Worm (Caenorhabditis elegans) whole organism, L1 larva: ENCODE data around the gene acdh-9.

Experiments used
- F16B12.6 ChIP-seq: fragments of 150-350 bp; optimal IDR thresholded peaks from 2 replicates; lab custom pipeline; 2014; ENCODE audit warnings: missing biosample characterization, missing genetic modification characterization
- Y116A8C.19 ChIP-seq: sonication (generic microtip); optimal IDR thresholded peaks from 2 replicates; lab custom pipeline; 2016; ENCODE audit warnings: missing compliant biosample characterization, missing genetic modification characterization, borderline replicate concordance
- alr-1 ChIP-seq: fragments of 200-800 bp; sonication (Bioruptor generic); optimal IDR thresholded peaks from 2 replicates; lab custom pipeline; 2018; ENCODE audit warnings: borderline replicate concordance, mild to moderate bottlenecking, missing genetic modification characterization, missing compliant biosample characterization
- blmp-1 ChIP-seq: fragments of 150-350 bp; optimal IDR thresholded peaks from 2 replicates; lab custom pipeline; 2014; ENCODE audit warnings: missing biosample characterization, missing genetic modification characterization
- ceh-82 ChIP-seq, 3 experiments: fragments of 150-350 bp in 1 of 3; sonication (generic microtip) in 2 of 3; optimal IDR thresholded peaks; 2 replicates each; lab custom pipeline; 2014 to 2017; ENCODE audit warnings: missing biosample characterization in 3 of 3, missing genetic modification characterization in 3 of 3
- ceh-88 ChIP-seq: fragments of 200-800 bp; sonication (Bioruptor generic); IDR thresholded peaks from 2 replicates; pipeline ENCODE4 v1.3.6; 2022; ENCODE audit warnings: missing genetic modification characterization, missing compliant biosample characterization
- ces-1 ChIP-seq: fragments of 150-350 bp; optimal IDR thresholded peaks from 2 replicates; lab custom pipeline; 2014; ENCODE audit warnings: missing biosample characterization, missing genetic modification reagents, missing genetic modification characterization
- dsc-1 ChIP-seq: sonication (generic microtip); optimal IDR thresholded peaks from 2 replicates; lab custom pipeline; 2016; ENCODE audit warnings: mild to moderate bottlenecking, missing genetic modification characterization, missing compliant biosample characterization
- efl-1 ChIP-seq, 4 experiments: fragments of 150-350 bp; optimal IDR thresholded peaks in 3 of 4; peaks in 1 of 4; 1 replicate in 1 of 4; 2 replicates in 3 of 4; lab custom pipeline; 2014; ENCODE audit warnings: missing biosample characterization in 2 of 4, missing genetic modification characterization in 2 of 4, missing genetic modification reagents in 2 of 4
- egl-13 ChIP-seq: sonication (generic microtip); optimal IDR thresholded peaks from 2 replicates; lab custom pipeline; 2016; ENCODE audit warnings: missing genotype, missing genetic modification reagents, missing genetic modification characterization, missing compliant biosample characterization
- fkh-8 ChIP-seq: sonication (generic microtip); optimal IDR thresholded peaks from 2 replicates; lab custom pipeline; 2016; ENCODE audit warnings: mild to moderate bottlenecking, missing genetic modification characterization, missing compliant biosample characterization
- fos-1 ChIP-seq: fragments of 150-350 bp; optimal IDR thresholded peaks from 2 replicates; lab custom pipeline; 2014; ENCODE audit warnings: missing biosample characterization, missing genetic modification characterization
- grh-1 ChIP-seq: fragments of 200-800 bp; sonication (Bioruptor generic); IDR thresholded peaks from 2 replicates; pipeline ENCODE4 v1.3.6; 2022; ENCODE audit warnings: missing genetic modification reagents, missing genetic modification characterization, missing compliant biosample characterization
- hlh-17 ChIP-seq: fragments of 200-800 bp; sonication (Bioruptor generic); optimal IDR thresholded peaks from 2 replicates; lab custom pipeline; 2018; ENCODE audit warnings: missing genetic modification characterization, mild to moderate bottlenecking, missing compliant biosample characterization, moderate library complexity, borderline replicate concordance
- irx-1 ChIP-seq: sonication (generic microtip); optimal IDR thresholded peaks from 2 replicates; lab custom pipeline; 2016; ENCODE audit warnings: missing genetic modification characterization, missing compliant biosample characterization
- isw-1 ChIP-seq: fragments of 200-800 bp; sonication (Bioruptor generic); IDR thresholded peaks from 2 replicates; pipeline ENCODE4 v1.3.6; 2022; ENCODE audit warnings: missing genetic modification characterization, missing compliant biosample characterization
- lin-13 ChIP-seq: fragments of 150-350 bp; optimal IDR thresholded peaks from 2 replicates; lab custom pipeline; 2014; ENCODE audit warnings: missing biosample characterization, missing genetic modification reagents, missing genetic modification characterization
- lin-35 ChIP-seq, 2 experiments: fragments of 150-350 bp; optimal IDR thresholded peaks; 2 replicates each; lab custom pipeline; 2014; ENCODE audit warnings: missing biosample characterization in 2 of 2, missing genetic modification characterization in 2 of 2, missing genetic modification reagents in 2 of 2
- lin-39 ChIP-seq: fragments of 150-350 bp; optimal IDR thresholded peaks from 2 replicates; lab custom pipeline; 2014; ENCODE audit warnings: missing biosample characterization, missing genetic modification reagents, missing genetic modification characterization
- mab-9 ChIP-seq: fragments of 200-800 bp; sonication (Bioruptor generic); IDR thresholded peaks from 2 replicates; pipeline ENCODE4 v1.3.6; 2022; ENCODE audit warnings: missing genetic modification reagents, missing genetic modification characterization, missing compliant biosample characterization
- mef-2 ChIP-seq: fragments of 150-350 bp; optimal IDR thresholded peaks from 2 replicates; lab custom pipeline; 2014; ENCODE audit warnings: missing biosample characterization, missing genetic modification characterization
- mep-1 ChIP-seq: fragments of 150-350 bp; optimal IDR thresholded peaks from 2 replicates; lab custom pipeline; 2014; ENCODE audit warnings: missing biosample characterization, missing genetic modification characterization
- nhr-12 ChIP-seq: sonication (generic microtip); optimal IDR thresholded peaks from 2 replicates; lab custom pipeline; 2017; ENCODE audit warnings: missing biosample characterization, missing genetic modification characterization
- nhr-20 ChIP-seq: sonication (generic microtip); optimal IDR thresholded peaks from 2 replicates; lab custom pipeline; 2016; ENCODE audit warnings: mild to moderate bottlenecking, missing genetic modification characterization, missing compliant biosample characterization
- nhr-28 ChIP-seq: fragments of 150-350 bp; optimal IDR thresholded peaks from 2 replicates; lab custom pipeline; 2014; ENCODE audit warnings: missing biosample characterization, missing genetic modification characterization
- nhr-47 ChIP-seq: sonication (generic microtip); optimal IDR thresholded peaks from 2 replicates; lab custom pipeline; 2016; ENCODE audit warnings: mild to moderate bottlenecking, missing genetic modification characterization, moderate library complexity, missing compliant biosample characterization
- nhr-71 ChIP-seq: sonication (generic microtip); optimal IDR thresholded peaks from 2 replicates; lab custom pipeline; 2016; ENCODE audit warnings: mild to moderate bottlenecking, missing genetic modification characterization, moderate library complexity, missing compliant biosample characterization
- pax-3 ChIP-seq: fragments of 200-800 bp; sonication (Bioruptor generic); optimal IDR thresholded peaks from 2 replicates; lab custom pipeline; 2018; ENCODE audit warnings: mild to moderate bottlenecking, missing genetic modification characterization, moderate library complexity, missing compliant biosample characterization
- pqm-1 ChIP-seq: sonication (generic microtip); optimal IDR thresholded peaks from 3 replicates; lab custom pipeline; 2017; ENCODE audit warnings: missing biosample characterization, missing genetic modification characterization
- snpc-4 ChIP-seq: fragments of 150-350 bp; optimal IDR thresholded peaks from 2 replicates; lab custom pipeline; 2014; ENCODE audit warnings: missing biosample characterization, missing genetic modification characterization
- sox-4 ChIP-seq: sonication (generic microtip); optimal IDR thresholded peaks from 2 replicates; lab custom pipeline; 2016; ENCODE audit warnings: missing genetic modification characterization, missing compliant biosample characterization
- sup-37 ChIP-seq: fragments of 200-800 bp; sonication (Bioruptor generic); optimal IDR thresholded peaks from 2 replicates; lab custom pipeline; 2018; ENCODE audit warnings: mild to moderate bottlenecking, missing genetic modification characterization, missing compliant biosample characterization
- tbx-2 ChIP-seq: sonication (generic microtip); optimal IDR thresholded peaks from 2 replicates; lab custom pipeline; 2016; ENCODE audit warnings: missing genetic modification characterization, missing compliant biosample characterization
- tlp-1 ChIP-seq: fragments of 150-350 bp; optimal IDR thresholded peaks from 2 replicates; lab custom pipeline; 2014; ENCODE audit warnings: missing biosample characterization, missing genetic modification characterization
- unc-130 ChIP-seq: fragments of 150-350 bp; optimal IDR thresholded peaks from 2 replicates; lab custom pipeline; 2017; ENCODE audit warnings: missing biosample characterization, missing genetic modification characterization, inconsistent platforms
- unc-30 ChIP-seq: sonication (generic microtip); optimal IDR thresholded peaks from 2 replicates; lab custom pipeline; 2017; ENCODE audit warnings: missing biosample characterization, missing genetic modification characterization
- unc-86 ChIP-seq: sonication (generic microtip); optimal IDR thresholded peaks from 2 replicates; lab custom pipeline; 2016; ENCODE audit warnings: missing genetic modification characterization, missing compliant biosample characterization
- xbp-1 ChIP-seq: sonication (generic microtip); optimal IDR thresholded peaks from 2 replicates; lab custom pipeline; 2016; ENCODE audit warnings: missing genetic modification characterization, missing compliant biosample characterization
- zag-1 ChIP-seq: fragments of 150-350 bp; optimal IDR thresholded peaks from 2 replicates; lab custom pipeline; 2014; ENCODE audit warnings: missing biosample characterization, missing genetic modification characterization
- zip-4 ChIP-seq: fragments of 200-800 bp; sonication (Bioruptor generic); optimal IDR thresholded peaks from 2 replicates; lab custom pipeline; 2018; ENCODE audit warnings: mild to moderate bottlenecking, missing genetic modification characterization, moderate library complexity, missing compliant biosample characterization
- ztf-11 ChIP-seq, 2 experiments: sonication (generic microtip); optimal IDR thresholded peaks; 2 replicates each; lab custom pipeline; 2016 to 2017; ENCODE audit warnings: missing genetic modification characterization in 2 of 2, missing biosample characterization in 1 of 2, missing compliant biosample characterization in 1 of 2
- ztf-4 ChIP-seq: fragments of 150-350 bp; optimal IDR thresholded peaks from 2 replicates; lab custom pipeline; 2014; ENCODE audit warnings: missing biosample characterization, missing genetic modification characterization

acdh-9 gene

DNA sequence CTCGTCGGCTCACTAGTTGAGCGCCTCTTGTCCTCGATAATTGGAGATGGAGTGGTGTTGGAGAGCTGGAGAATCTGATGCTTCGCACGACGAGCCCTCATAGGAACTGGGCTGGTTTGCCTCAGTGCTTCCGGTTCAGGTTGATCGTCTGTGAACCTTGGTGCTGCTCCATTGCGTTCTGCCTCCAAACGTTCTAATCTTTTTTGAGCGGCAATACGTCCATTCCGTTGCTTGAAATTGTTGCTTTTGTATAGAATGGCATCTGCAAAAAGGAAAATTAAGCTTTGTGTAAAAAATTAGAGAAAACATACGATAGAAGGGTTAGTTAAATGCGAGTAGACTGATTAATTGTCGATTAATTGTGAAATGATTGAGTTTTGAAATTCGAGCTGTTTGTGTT is 35.5 kb downstream of the acdh-9 start, which contains the start of gene F46F5.5:
TSS of gene F46F5.5 (minus strand) at position 101 of the 400 bp plus-strand sequence.
- TF ChIP-seq zip-4 (GFP tag; lab: Kevin White, UChicago), result no peak
- no peak for TF ChIP-seq nhr-28 (tag; lab: Kevin White, UChicago)

- TF ChIP-seq lin-35 (GFP tag; optimal IDR thresholded peaks at IDR 0.05; lab: Kevin White, UChicago) (no peak), zip-4 (GFP tag; lab: Kevin White, UChicago) (no peak), pqm-1 (tag; lab: Kevin White, UChicago) (no peak), nhr-71 (tag; lab: Kevin White, UChicago) (no peak), blmp-1 (tag; lab: Kevin White, UChicago) (no peak), sox-4 (tag; lab: Kevin White, UChicago) (no peak), hlh-17 (GFP tag; lab: Kevin White, UChicago) (no peak), mep-1 (no peak), ceh-88 (GFP tag; lab: Robert Waterston, UW) (no peak), Y116A8C.19 (tag; lab: Kevin White, UChicago) (no peak), unc-86 (tag; lab: Kevin White, UChicago) (no peak), unc-130 (tag; lab: Kevin White, UChicago) (no peak)
Observed at ce11 chrII:808457-808856, 39.9 kb downstream of the acdh-9 start, which contains the start of gene F46F5.11. TSS of gene F46F5.11 (plus strand) at chrII:808757.

DNA sequence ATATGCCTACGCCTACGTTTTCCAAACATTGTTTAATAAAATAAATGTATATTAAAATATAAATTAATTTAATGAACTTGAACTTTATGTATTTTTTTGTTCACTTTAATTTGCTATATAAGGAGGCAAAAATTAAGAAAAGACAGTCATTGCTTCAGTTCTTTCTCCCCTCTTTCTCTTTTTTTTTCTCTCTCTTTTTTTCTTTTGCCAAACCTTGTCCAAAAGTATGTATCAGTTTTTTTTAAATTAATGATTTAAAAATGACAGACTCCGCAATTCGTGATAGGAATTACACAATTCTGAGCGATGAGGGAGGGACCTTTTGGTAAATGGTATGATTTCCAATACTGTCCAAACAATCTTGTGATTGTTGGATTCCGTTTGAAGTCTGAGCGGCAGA is 45.4 kb downstream of the acdh-9 start, which contains the start of gene F46F5.13:
TSS of gene F46F5.13 (plus strand) at position 301 of the 400 bp plus-strand sequence.
- no peak for TF ChIP-seq unc-30 (tag; lab: Kevin White, UChicago)
- no peak for TF ChIP-seq mef-2
- TF ChIP-seq grh-1, result no peak
- no peak for TF ChIP-seq zag-1
- TF ChIP-seq nhr-12, result no peak
- no peak for TF ChIP-seq snpc-4
- no peak for TF ChIP-seq mab-9 (GFP tag; lab: Robert Waterston, UW)
- TF ChIP-seq lin-39 (tag; lab: Kevin White, UChicago), result no peak
- TF ChIP-seq lin-35 (GFP tag; optimal IDR thresholded peaks at IDR 0.05; lab: Kevin White, UChicago), result no peak
- TF ChIP-seq pqm-1 (tag; lab: Kevin White, UChicago), result no peak
- TF ChIP-seq zip-4 (GFP tag; lab: Kevin White, UChicago), result no peak
- TF ChIP-seq fos-1, result no peak
- TF ChIP-seq xbp-1 (tag; lab: Kevin White, UChicago), result no peak
- no peak for TF ChIP-seq isw-1
- TF ChIP-seq alr-1 (tag; lab: Kevin White, UChicago), result no peak
- no peak for TF ChIP-seq fkh-8 (tag; lab: Kevin White, UChicago)
- no peak for TF ChIP-seq irx-1 (tag; lab: Kevin White, UChicago)

ce11 chrII:799700-800099 is 48.7 kb downstream of the acdh-9 start, which contains the start of gene F46F5.14:
TSS of gene F46F5.14 (plus strand) at chrII:800000.
- TF ChIP-seq nhr-71 (tag; lab: Kevin White, UChicago) (no peak), tbx-2 (tag; lab: Kevin White, UChicago) (no peak), egl-13 (no peak), grh-1 (no peak), ztf-4 (no peak), efl-1 (optimal IDR thresholded peaks at IDR 0.05; lab: Kevin White, UChicago) (no peak), efl-1 (GFP tag; optimal IDR thresholded peaks at IDR 0.05 in 1 of 2; lab: Kevin White, UChicago) (no peak), dsc-1 (no peak), lin-13 (GFP tag; lab: Kevin White, UChicago) (no peak), unc-130 (tag; lab: Kevin White, UChicago) (no peak), tlp-1 (tag; lab: Kevin White, UChicago) (no peak), ztf-11 (tag; optimal IDR thresholded peaks at IDR 0.05; lab: Kevin White, UChicago) (no peak), nhr-47 (tag; lab: Kevin White, UChicago) (no peak), pax-3 (no peak), ces-1 (GFP tag; lab: Kevin White, UChicago) (no peak), nhr-20 (tag; lab: Kevin White, UChicago) (no peak), isw-1 (no peak), ceh-82 (tag; optimal IDR thresholded peaks at IDR 0.05; lab: Kevin White, UChicago) (no peak), Y116A8C.19 (tag; lab: Kevin White, UChicago) (no peak), sup-37 (GFP tag; lab: Kevin White, UChicago) (no peak), F16B12.6 (tag; lab: Kevin White, UChicago) (no peak)
- TF ChIP-seq, all 84 proteins: peak for 0
